Worm (Caenorhabditis elegans): Measurements from ENCODE around the gene nas-25.

- TF ChIP-seq lin-15B (tag; optimal IDR thresholded peaks at IDR 0.05) (no peak), egl-13 (tag; optimal IDR thresholded peaks at IDR 0.05) (no peak), lin-14 (GFP tag; optimal IDR thresholded peaks at IDR 0.05) (no peak), dpl-1 (GFP tag; optimal IDR thresholded peaks at IDR 0.05) (no peak), lin-39 (tag; optimal IDR thresholded peaks at IDR 0.05) (no peak)
These were observed 28.1 kb downstream of the nas-25 start for ce11 chrII:8853960-8854359.

Data from whole organism, L1 larva.